Fruit fly (Drosophila melanogaster) whole organism, embryonic: Measurements from ENCODE around the gene CG32163.

Source experiments
- B-H1 ChIP-seq: fragments of 200-800 bp; sonication (Bioruptor generic); IDR thresholded peaks from 3 replicates; pipeline ENCODE4 v1.3.6; 2022; ENCODE audit warnings: missing biosample characterization, missing genetic modification characterization
- CG10147 ChIP-seq: fragments of 200-800 bp; sonication (Bioruptor generic); optimal IDR thresholded peaks from 2 replicates; lab custom pipeline; 2019; ENCODE audit warnings: missing biosample characterization, mild to moderate bottlenecking, missing genetic modification characterization, moderate library complexity
- CG10959 ChIP-seq: fragments of 200-800 bp; sonication (Bioruptor generic); IDR thresholded peaks from 2 replicates; pipeline ENCODE4 v1.3.6; 2022; ENCODE audit warnings: missing biosample characterization, missing genetic modification characterization
- CG11093 ChIP-seq: fragments of 200-800 bp; sonication (Bioruptor generic); IDR thresholded peaks from 3 replicates; pipeline ENCODE4 v1.3.6; 2022; ENCODE audit warnings: missing biosample characterization, missing genetic modification characterization
- CG12769 ChIP-seq: fragments of 200-800 bp; sonication (Bioruptor generic); optimal IDR thresholded peaks from 2 replicates; lab custom pipeline; 2019; ENCODE audit warnings: missing biosample characterization, mild to moderate bottlenecking, missing genetic modification characterization, moderate library complexity
- CG17186 ChIP-seq: fragments of 200-800 bp; sonication (Bioruptor generic); optimal IDR thresholded peaks from 3 replicates; lab custom pipeline; 2017; ENCODE audit warnings: missing biosample characterization, missing genetic modification reagents, missing genetic modification characterization
- CG17568 ChIP-seq: fragments of 200-800 bp; sonication (Bioruptor generic); optimal IDR thresholded peaks from 2 replicates; lab custom pipeline; 2018; ENCODE audit warnings: missing biosample characterization, mild to moderate bottlenecking, missing genetic modification characterization, moderate library complexity
- CG17829 ChIP-seq: fragments of 200-800 bp; optimal IDR thresholded peaks from 2 replicates; lab custom pipeline; 2019; ENCODE audit warnings: missing biosample characterization, mild to moderate bottlenecking, missing genetic modification characterization, moderate library complexity
- CG2116 ChIP-seq: fragments of 200-800 bp; sonication (Bioruptor generic); optimal IDR thresholded peaks from 3 replicates; lab custom pipeline; 2018; ENCODE audit warnings: missing biosample characterization, mild to moderate bottlenecking, missing genetic modification characterization
- CG2712 ChIP-seq: fragments of 200-800 bp; optimal IDR thresholded peaks from 3 replicates; lab custom pipeline; 2019; ENCODE audit warnings: missing biosample characterization, mild to moderate bottlenecking, missing genetic modification characterization, moderate library complexity
- CG30403 ChIP-seq: fragments of 200-800 bp; sonication (Bioruptor generic); optimal IDR thresholded peaks from 3 replicates; lab custom pipeline; 2016; ENCODE audit warnings: missing biosample characterization, missing genetic modification characterization
- CG32767 ChIP-seq: fragments of 200-800 bp; sonication (Bioruptor generic); IDR thresholded peaks from 2 replicates; pipeline ENCODE4 v1.3.6; 2022; ENCODE audit warnings: missing biosample characterization, missing genetic modification characterization
- CG4360 ChIP-seq: fragments of 200-800 bp; sonication (Bioruptor generic); IDR thresholded peaks from 2 replicates; pipeline ENCODE4 v1.3.6; 2022; ENCODE audit warnings: missing biosample characterization, missing genetic modification characterization
- CG6765 ChIP-seq: fragments of 200-800 bp; sonication (Bioruptor generic); optimal IDR thresholded peaks from 3 replicates; lab custom pipeline; 2017; ENCODE audit warnings: missing biosample characterization, mild to moderate bottlenecking, missing genetic modification characterization
- CG7745 ChIP-seq: fragments of 200-800 bp; sonication (Bioruptor generic); optimal IDR thresholded peaks from 2 replicates; lab custom pipeline; 2018; ENCODE audit warnings: missing biosample characterization, mild to moderate bottlenecking, missing genetic modification characterization, moderate library complexity
- CG7928 ChIP-seq: fragments of 200-800 bp; sonication (Bioruptor generic); optimal IDR thresholded peaks from 2 replicates; lab custom pipeline; 2017; ENCODE audit warnings: missing biosample characterization, mild to moderate bottlenecking, missing genetic modification characterization
- Camta ChIP-seq: fragments of 200-800 bp; sonication (Bioruptor generic); optimal IDR thresholded peaks from 2 replicates; lab custom pipeline; 2016; ENCODE audit warnings: missing biosample characterization, missing genetic modification characterization
- Deaf1 ChIP-seq: fragments of 200-800 bp; optimal IDR thresholded peaks from 3 replicates; lab custom pipeline; 2019; ENCODE audit warnings: missing biosample characterization, mild to moderate bottlenecking, missing genetic modification characterization, moderate library complexity
- Dref ChIP-seq: fragments of 200-800 bp; sonication (Bioruptor generic); IDR thresholded peaks from 2 replicates; pipeline ENCODE4 v1.3.6; 2022; ENCODE audit warnings: missing biosample characterization, missing genetic modification characterization
- Eip74EF ChIP-seq, 2 experiments: fragments of 200-800 bp in 1 of 2; fragments of >200 bp in 1 of 2; sonication (Bioruptor generic) in 1 of 2; optimal IDR thresholded peaks; 2 replicates each; lab custom pipeline; 2017 to 2019; ENCODE audit warnings: missing biosample characterization in 2 of 2, missing genetic modification characterization in 2 of 2, mild to moderate bottlenecking in 1 of 2, moderate library complexity in 1 of 2
- HHEX ChIP-seq: fragments of 200-800 bp; sonication (Bioruptor generic); optimal IDR thresholded peaks from 3 replicates; lab custom pipeline; 2017; ENCODE audit warnings: missing biosample characterization, mild to moderate bottlenecking, missing genetic modification characterization, missing genetic modification reagents
- HLH3B ChIP-seq: fragments of 200-800 bp; sonication (Bioruptor generic); IDR thresholded peaks from 2 replicates; pipeline ENCODE4 v1.3.6; 2022; ENCODE audit warnings: missing biosample characterization, missing genetic modification characterization
- Hand ChIP-seq: fragments of 200-800 bp; sonication (Bioruptor generic); optimal IDR thresholded peaks from 2 replicates; lab custom pipeline; 2017; ENCODE audit warnings: mild to moderate bottlenecking, missing biosample characterization, missing genetic modification reagents, missing genetic modification characterization
- Hey ChIP-seq: fragments of 200-800 bp; sonication (Bioruptor generic); optimal IDR thresholded peaks from 3 replicates; lab custom pipeline; 2018; ENCODE audit warnings: missing biosample characterization, mild to moderate bottlenecking, missing genetic modification characterization
- Mes4 ChIP-seq: fragments of 200-800 bp; sonication (Bioruptor generic); optimal IDR thresholded peaks from 2 replicates; lab custom pipeline; 2016; ENCODE audit warnings: missing biosample characterization, missing genetic modification characterization
- NC2α ChIP-seq: fragments of 200-800 bp; sonication (Bioruptor generic); optimal IDR thresholded peaks from 2 replicates; lab custom pipeline; 2016; ENCODE audit warnings: missing biosample characterization, missing genetic modification characterization
- PHDP ChIP-seq: fragments of 200-800 bp; sonication (Bioruptor generic); optimal IDR thresholded peaks from 3 replicates; lab custom pipeline; 2018; ENCODE audit warnings: missing biosample characterization, mild to moderate bottlenecking, missing genetic modification characterization, moderate library complexity
- Sry-δ ChIP-seq: fragments of 200-800 bp; sonication (Bioruptor generic); optimal IDR thresholded peaks from 2 replicates; lab custom pipeline; 2016; ENCODE audit warnings: missing biosample characterization, missing genetic modification characterization
- Ssrp ChIP-seq: fragments of 200-800 bp; sonication (Bioruptor generic); optimal IDR thresholded peaks from 2 replicates; lab custom pipeline; 2018; ENCODE audit warnings: missing biosample characterization, mild to moderate bottlenecking, missing genetic modification characterization, moderate library complexity
- bab2 ChIP-seq: fragments of 200-800 bp; sonication (Bioruptor generic); optimal IDR thresholded peaks from 2 replicates; lab custom pipeline; 2016; ENCODE audit warnings: missing biosample characterization, missing genetic modification characterization
- bsh ChIP-seq, 2 experiments: fragments of 200-800 bp; sonication (Bioruptor generic); optimal IDR thresholded peaks; 2 replicates each; lab custom pipeline; 2017 to 2018; ENCODE audit warnings: mild to moderate bottlenecking in 2 of 2, missing biosample characterization in 2 of 2, missing genetic modification characterization in 2 of 2, moderate library complexity in 1 of 2
- cato ChIP-seq: fragments of 200-800 bp; sonication (Bioruptor generic); optimal IDR thresholded peaks from 2 replicates; lab custom pipeline; 2016; ENCODE audit warnings: missing biosample characterization, missing genetic modification characterization, borderline replicate concordance
- cg ChIP-seq: fragments of 200-800 bp; sonication (Bioruptor generic); optimal IDR thresholded peaks from 3 replicates; lab custom pipeline; 2019; ENCODE audit warnings: missing biosample characterization, mild to moderate bottlenecking, missing genetic modification characterization, moderate library complexity
- ci ChIP-seq: fragments of 200-800 bp; sonication (Bioruptor generic); IDR thresholded peaks from 3 replicates; pipeline ENCODE4 v1.3.6; 2022; ENCODE audit warnings: missing biosample characterization, missing genetic modification characterization
- da ChIP-seq: fragments of 200-800 bp; sonication (Bioruptor generic); optimal IDR thresholded peaks from 2 replicates; lab custom pipeline; 2016; ENCODE audit warnings: missing biosample characterization, missing genetic modification characterization
- dati ChIP-seq: fragments of 200-800 bp; sonication (Bioruptor generic); IDR thresholded peaks from 2 replicates; pipeline ENCODE4 v1.3.6; 2022; ENCODE audit warnings: missing biosample characterization, missing genetic modification characterization
- dimm ChIP-seq: fragments of 200-800 bp; sonication (Bioruptor generic); IDR thresholded peaks from 2 replicates; pipeline ENCODE4 v1.3.6; 2022; ENCODE audit warnings: missing biosample characterization, missing genetic modification characterization
- dm ChIP-seq: fragments of 200-800 bp; sonication (Bioruptor generic); optimal IDR thresholded peaks from 3 replicates; lab custom pipeline; 2016; ENCODE audit warnings: missing biosample characterization, missing genetic modification characterization
- gfzf ChIP-seq: fragments of 200-800 bp; sonication (Bioruptor generic); optimal IDR thresholded peaks from 2 replicates; lab custom pipeline; 2016; ENCODE audit warnings: missing biosample characterization, mild to moderate bottlenecking, missing genetic modification characterization, moderate library complexity
- jumu ChIP-seq: fragments of 200-800 bp; sonication (Bioruptor generic); optimal IDR thresholded peaks from 3 replicates; lab custom pipeline; 2016; ENCODE audit warnings: missing biosample characterization, missing genetic modification characterization
- klu ChIP-seq: fragments of 200-800 bp; sonication (Bioruptor generic); IDR thresholded peaks from 2 replicates; pipeline ENCODE4 v1.3.6; 2022; ENCODE audit warnings: missing biosample characterization, missing genetic modification characterization
- lola ChIP-seq, 3 experiments: fragments of >200 bp in 2 of 3; fragments of 200-800 bp in 1 of 3; sonication (Bioruptor generic) in 1 of 3; optimal IDR thresholded peaks; 2 replicates each; lab custom pipeline; 2017 to 2019; ENCODE audit warnings: missing biosample characterization in 3 of 3, missing genetic modification characterization in 3 of 3, mild to moderate bottlenecking in 1 of 3, moderate library complexity in 1 of 3
- otp ChIP-seq: fragments of 200-800 bp; sonication (Bioruptor generic); IDR thresholded peaks from 3 replicates; pipeline ENCODE4, ENCODE4 v1.3.6; 2022; ENCODE audit warnings: missing biosample characterization, missing genetic modification characterization
- sens ChIP-seq: fragments of 200-800 bp; sonication (Bioruptor generic); peaks from one replicate; lab custom pipeline; 2016; ENCODE audit warnings: missing biosample characterization, missing genetic modification characterization
- slp2 ChIP-seq: fragments of 200-800 bp; sonication (Bioruptor generic); optimal IDR thresholded peaks from 2 replicates; lab custom pipeline; 2016; ENCODE audit warnings: missing biosample characterization, missing genetic modification characterization
- twi ChIP-seq: fragments of 200-800 bp; optimal IDR thresholded peaks from 2 replicates; lab custom pipeline; 2019; ENCODE audit warnings: missing biosample characterization, mild to moderate bottlenecking, missing genetic modification characterization, moderate library complexity
- zfh2 ChIP-seq: fragments of 200-800 bp; sonication (Bioruptor generic); optimal IDR thresholded peaks from 2 replicates; lab custom pipeline; 2016; ENCODE audit warnings: missing biosample characterization, missing genetic modification characterization

The CG32163 gene

DNA sequence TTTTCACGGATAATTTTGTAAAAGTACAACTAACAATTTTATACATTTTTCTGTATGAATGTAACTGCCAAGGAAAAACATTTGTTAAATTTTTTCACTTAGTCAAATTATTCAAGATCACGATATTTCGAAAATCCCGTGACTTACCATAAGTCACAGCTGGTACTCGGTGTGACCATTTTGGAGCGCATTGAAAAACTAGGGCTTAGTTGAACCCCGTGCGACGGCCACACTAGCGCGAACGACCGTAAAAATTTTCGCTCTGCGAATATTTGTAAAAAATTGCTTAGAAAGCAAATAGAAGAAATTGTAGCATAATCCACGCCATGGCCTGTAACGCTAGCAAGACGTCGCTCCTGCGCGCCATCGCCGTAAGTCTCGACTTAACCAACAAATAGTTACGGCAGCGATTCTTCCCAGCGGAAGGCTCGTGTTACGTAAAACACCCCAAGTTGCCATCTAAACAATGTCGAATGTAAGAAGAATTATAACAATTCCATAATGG, 2.8 kb upstream of the CG32163 start, which contains the start of gene UQCR-C2 (continued):
- TF ChIP-seq bsh (GFP tag; optimal IDR thresholded peaks at IDR 0.05; lab: Kevin White, UChicago) (no peak), gfzf (GFP tag; lab: Kevin White, UChicago) (peak; percentile 98), da (GFP tag; lab: Kevin White, UChicago) (no peak), klu (GFP tag; lab: Robert Waterston, UW) (no peak), CG12769 (tag; lab: Kevin White, UChicago) (no peak), Mes4 (GFP tag; lab: Kevin White, UChicago) (no peak)

dm6 chr3L:16587994-16588622, 1.2 kb downstream of the CG32163 start:
- peak; percentile 79 for TF ChIP-seq CG2116 (GFP tag; lab: Kevin White, UChicago)
- no peak for TF ChIP-seq CG7745 (tag; lab: Kevin White, UChicago)
- TF ChIP-seq otp (GFP tag; lab: Robert Waterston, UW), result peak; percentile 41; the same call in 1 of the 3 replicates
- TF ChIP-seq cg, result peak; percentile 89
- peak; percentile 36 for TF ChIP-seq HHEX
- TF ChIP-seq Ssrp (tag; lab: Kevin White, UChicago), result peak; percentile 27
- TF ChIP-seq CG4360, result peak; percentile 36; the same call in 1 of the 2 replicates
- TF ChIP-seq twi (tag; lab: Kevin White, UChicago), result peak; percentile 31
- TF ChIP-seq CG30403 (GFP tag; lab: Kevin White, UChicago), result peak; percentile 68
- TF ChIP-seq Sry-δ (GFP tag; lab: Kevin White, UChicago), result peak; percentile 98
- TF ChIP-seq dati (GFP tag; lab: Robert Waterston, UW), result no peak
- no peak for TF ChIP-seq cato (GFP tag; lab: Kevin White, UChicago)
- peak; percentile 52 for TF ChIP-seq Dref (GFP tag; lab: Robert Waterston, UW)
- peak; percentile 70 for TF ChIP-seq zfh2 (GFP tag; lab: Kevin White, UChicago)
- TF ChIP-seq CG17829, result peak; percentile 61
- TF ChIP-seq ci (GFP tag; lab: Robert Waterston, UW), result peak; percentile 77; the same call in 2 of the 3 replicates
- no peak for TF ChIP-seq Hand (GFP tag; lab: Kevin White, UChicago)
- peak; percentile 75 for TF ChIP-seq jumu (GFP tag; lab: Kevin White, UChicago)
- TF ChIP-seq sens (GFP tag; lab: Kevin White, UChicago), result peak; percentile 96
- peak in 1 of 2 experiments; percentile 57 for TF ChIP-seq bsh (GFP tag; optimal IDR thresholded peaks at IDR 0.05; lab: Kevin White, UChicago)
- TF ChIP-seq CG2712 (tag; lab: Kevin White, UChicago), result peak; percentile 66
- peak; percentile 89 for TF ChIP-seq CG17186 (GFP tag; lab: Kevin White, UChicago)
- no peak for TF ChIP-seq NC2α (GFP tag; lab: Kevin White, UChicago)
- peak; percentile 82 for TF ChIP-seq dm (GFP tag; lab: Kevin White, UChicago)
- no peak for TF ChIP-seq Eip74EF (GFP tag; optimal IDR thresholded peaks at IDR 0.05; lab: Kevin White, UChicago)
- no peak for TF ChIP-seq CG17568 (GFP tag; lab: Kevin White, UChicago)
- TF ChIP-seq CG32767, result no peak
- TF ChIP-seq bab2, result peak; percentile 52
- TF ChIP-seq CG10959 (GFP tag; lab: Robert Waterston, UW), result no peak
- TF ChIP-seq lola (GFP tag; optimal IDR thresholded peaks at IDR 0.05; lab: Kevin White, UChicago), result peak in 1 of 3 experiments; percentile 21
- TF ChIP-seq Deaf1, result no peak
- TF ChIP-seq CG10147 (GFP tag; lab: Kevin White, UChicago), result peak; percentile 36
- peak; percentile 24 for TF ChIP-seq slp2 (GFP tag; lab: Kevin White, UChicago)
- TF ChIP-seq CG11093 (GFP tag; lab: Robert Waterston, UW), result no peak
- peak; percentile 63 for TF ChIP-seq PHDP
- TF ChIP-seq CG7928 (GFP tag; lab: Kevin White, UChicago), result no peak
- TF ChIP-seq Hey (tag; lab: Kevin White, UChicago), result no peak
- TF ChIP-seq dimm (GFP tag; lab: Robert Waterston, UW), result no peak
- TF ChIP-seq HLH3B (GFP tag; lab: Robert Waterston, UW), result peak; percentile 54
- peak; percentile 59 for TF ChIP-seq Camta (GFP tag; lab: Kevin White, UChicago)
- TF ChIP-seq B-H1 (GFP tag; lab: Robert Waterston, UW), result peak; percentile 57
- no peak for TF ChIP-seq CG6765 (GFP tag; lab: Kevin White, UChicago)
